Fruit fly (Drosophila melanogaster) whole organism, embryonic: Measurements from ENCODE around the gene CG5196.

Experiments used
- Bdp1 ChIP-seq: fragments of 200-800 bp; sonication (Bioruptor generic); optimal IDR thresholded peaks from 3 replicates; lab custom pipeline; 2016; ENCODE audit warnings: missing biosample characterization, missing genetic modification characterization
- Blimp-1 ChIP-seq: fragments of 200-800 bp; sonication (Bioruptor generic); optimal IDR thresholded peaks from 3 replicates; lab custom pipeline; 2018; ENCODE audit warnings: missing biosample characterization, missing genetic modification characterization, mild to moderate bottlenecking, moderate library complexity, missing genetic modification reagents
- CG10321 ChIP-seq: fragments of 200-800 bp; sonication (Bioruptor generic); IDR thresholded peaks from 2 replicates; pipeline ENCODE4 v1.3.6; 2022; ENCODE audit warnings: missing biosample characterization, missing genetic modification characterization
- CG10366 ChIP-seq: fragments of 200-800 bp; sonication (Bioruptor generic); IDR thresholded peaks from 2 replicates; pipeline ENCODE4 v1.3.6; 2022; ENCODE audit warnings: missing biosample characterization, missing genetic modification characterization
- CG10431 ChIP-seq: fragments of 200-800 bp; sonication (Bioruptor generic); optimal IDR thresholded peaks from 3 replicates; lab custom pipeline; 2018; ENCODE audit warnings: missing biosample characterization, mild to moderate bottlenecking, missing genetic modification characterization
- CG13287 ChIP-seq: fragments of 200-800 bp; sonication (Bioruptor generic); IDR thresholded peaks from 2 replicates; pipeline ENCODE4 v1.3.6; 2022; ENCODE audit warnings: missing biosample characterization, missing genetic modification characterization; ENCODE audit not compliant: partially characterized antibody
- CG14050 ChIP-seq: fragments of 200-800 bp; sonication (Bioruptor generic); IDR thresholded peaks from 3 replicates; pipeline ENCODE4 v1.3.6; 2022; ENCODE audit warnings: missing biosample characterization, missing genetic modification characterization
- CG16863 ChIP-seq: fragments of 200-800 bp; sonication (Bioruptor generic); optimal IDR thresholded peaks from 3 replicates; lab custom pipeline; 2016; ENCODE audit warnings: missing biosample characterization, missing genetic modification characterization
- CG18599 ChIP-seq: fragments of 200-800 bp; sonication (Bioruptor generic); optimal IDR thresholded peaks from 3 replicates; lab custom pipeline; 2017; ENCODE audit warnings: missing biosample characterization, missing genetic modification characterization, mild to moderate bottlenecking, moderate library complexity, missing genetic modification reagents
- CG2875 ChIP-seq: fragments of 200-800 bp; sonication (Bioruptor generic); optimal IDR thresholded peaks from 2 replicates; lab custom pipeline; 2017; ENCODE audit warnings: missing biosample characterization, mild to moderate bottlenecking, missing genetic modification characterization, missing genetic modification reagents
- CG30431 ChIP-seq: fragments of 200-800 bp; sonication (Bioruptor generic); optimal IDR thresholded peaks from 2 replicates; lab custom pipeline; 2017; ENCODE audit warnings: missing biosample characterization, missing genetic modification characterization
- CG3847 ChIP-seq: fragments of 200-800 bp; sonication (Bioruptor generic); IDR thresholded peaks from 2 replicates; pipeline ENCODE4 v1.3.6; 2022; ENCODE audit warnings: missing biosample characterization, missing genetic modification characterization
- CG4424 ChIP-seq: fragments of 200-800 bp; sonication (Bioruptor generic); optimal IDR thresholded peaks from 3 replicates; lab custom pipeline; 2016; ENCODE audit warnings: missing biosample characterization, missing genetic modification characterization
- CG4707 ChIP-seq: fragments of 200-800 bp; sonication (Bioruptor generic); optimal IDR thresholded peaks from 2 replicates; lab custom pipeline; 2018; ENCODE audit warnings: missing biosample characterization, mild to moderate bottlenecking, missing genetic modification characterization, moderate library complexity
- CG6272 ChIP-seq: fragments of 200-800 bp; sonication (Bioruptor generic); IDR thresholded peaks from 2 replicates; pipeline ENCODE4 v1.3.6; 2022; ENCODE audit warnings: missing biosample characterization, missing genetic modification characterization
- CG6689 ChIP-seq: fragments of 200-800 bp; sonication (Bioruptor generic); IDR thresholded peaks from 2 replicates; pipeline ENCODE4 v1.3.6; 2022; ENCODE audit warnings: missing biosample characterization, missing genetic modification characterization
- CG7556 ChIP-seq: fragments of 200-800 bp; sonication (Bioruptor generic); optimal IDR thresholded peaks from 2 replicates; lab custom pipeline; 2017; ENCODE audit warnings: missing biosample characterization, mild to moderate bottlenecking, missing genetic modification characterization
- CG7987 ChIP-seq: fragments of 200-800 bp; sonication (Bioruptor generic); optimal IDR thresholded peaks from 2 replicates; lab custom pipeline; 2018; ENCODE audit warnings: missing biosample characterization, mild to moderate bottlenecking, missing genetic modification characterization, moderate library complexity
- CG8388 ChIP-seq: fragments of 200-800 bp; sonication (Bioruptor generic); optimal IDR thresholded peaks from 2 replicates; lab custom pipeline; 2019; ENCODE audit warnings: missing biosample characterization, mild to moderate bottlenecking, missing genetic modification characterization, moderate library complexity
- CG9797 ChIP-seq: fragments of 200-800 bp; sonication (Bioruptor generic); optimal IDR thresholded peaks from 3 replicates; lab custom pipeline; 2018; ENCODE audit warnings: missing biosample characterization, mild to moderate bottlenecking, missing genetic modification characterization
- Chrac-16 ChIP-seq: fragments of 200-800 bp; sonication (Bioruptor generic); optimal IDR thresholded peaks from 3 replicates; lab custom pipeline; 2016; ENCODE audit warnings: missing biosample characterization, missing genetic modification characterization
- CoRest ChIP-seq: fragments of 200-800 bp; sonication (Bioruptor generic); optimal IDR thresholded peaks from 3 replicates; lab custom pipeline; 2018; ENCODE audit warnings: missing biosample characterization, mild to moderate bottlenecking, missing genetic modification characterization, moderate library complexity
- CrebB ChIP-seq: fragments of 200-800 bp; sonication (Bioruptor generic); optimal IDR thresholded peaks from 3 replicates; lab custom pipeline; 2018; ENCODE audit warnings: missing biosample characterization, mild to moderate bottlenecking, missing genetic modification characterization
- D19A ChIP-seq: fragments of 200-800 bp; optimal IDR thresholded peaks from 3 replicates; lab custom pipeline; 2019; ENCODE audit warnings: missing biosample characterization, mild to moderate bottlenecking, missing genetic modification characterization, moderate library complexity
- Dad ChIP-seq: fragments of 200-800 bp; sonication (Bioruptor generic); optimal IDR thresholded peaks from 3 replicates; lab custom pipeline; 2016; ENCODE audit warnings: missing biosample characterization, missing genetic modification characterization
- Doc2 ChIP-seq: fragments of 200-800 bp; sonication (Bioruptor generic); IDR thresholded peaks from 2 replicates; pipeline ENCODE4 v1.3.6; 2022; ENCODE audit warnings: missing biosample characterization, missing genetic modification characterization
- Ets65A ChIP-seq: fragments of 200-800 bp; sonication (Bioruptor generic); peaks from one replicate; lab custom pipeline; 2016; ENCODE audit warnings: missing biosample characterization, missing genetic modification characterization
- Ets97D ChIP-seq: fragments of 200-800 bp; sonication (Bioruptor generic); optimal IDR thresholded peaks from 3 replicates; lab custom pipeline; 2016; ENCODE audit warnings: missing biosample characterization, missing genetic modification characterization
- Fer2 ChIP-seq: fragments of 200-800 bp; sonication (Bioruptor generic); optimal IDR thresholded peaks from 2 replicates; lab custom pipeline; 2018; ENCODE audit warnings: missing biosample characterization, mild to moderate bottlenecking, missing genetic modification characterization, moderate library complexity
- GATAe ChIP-seq: fragments of 200-800 bp; sonication (Bioruptor generic); conservative IDR thresholded peaks from 2 replicates; pipeline ENCODE4 v1.3.6; 2022; ENCODE audit warnings: missing biosample characterization, missing genetic modification characterization
- Gug ChIP-seq: fragments of 200-800 bp; sonication (Bioruptor generic); IDR thresholded peaks from 4 replicates; pipeline ENCODE4 v1.3.6; 2022; ENCODE audit warnings: missing biosample characterization, missing genetic modification characterization
- HLHmδ ChIP-seq: fragments of 200-800 bp; sonication (Bioruptor generic); optimal IDR thresholded peaks from 2 replicates; lab custom pipeline; 2018; ENCODE audit warnings: missing biosample characterization, mild to moderate bottlenecking, missing genetic modification characterization, moderate library complexity
- Vsx1 ChIP-seq: fragments of 200-800 bp; sonication (Bioruptor generic); optimal IDR thresholded peaks from 2 replicates; lab custom pipeline; 2017; ENCODE audit warnings: missing biosample characterization, mild to moderate bottlenecking, missing genetic modification characterization, missing genetic modification reagents
- Xrp1 ChIP-seq: fragments of 200-800 bp; sonication (Bioruptor generic); IDR thresholded peaks from 2 replicates; pipeline ENCODE4 v1.3.6; 2022; ENCODE audit warnings: missing biosample characterization, missing genetic modification characterization
- crp ChIP-seq, 2 experiments: fragments of 200-800 bp; sonication (Bioruptor generic); optimal IDR thresholded peaks; 2 replicates in 1 of 2; 3 replicates in 1 of 2; lab custom pipeline; 2017; ENCODE audit warnings: missing biosample characterization in 2 of 2, missing genetic modification characterization in 2 of 2, mild to moderate bottlenecking in 1 of 2, moderate library complexity in 1 of 2
- dmrt11E ChIP-seq: fragments of 200-800 bp; sonication (Bioruptor generic); optimal IDR thresholded peaks from 3 replicates; lab custom pipeline; 2018; ENCODE audit warnings: missing biosample characterization, mild to moderate bottlenecking, missing genetic modification characterization, moderate library complexity
- fd102C ChIP-seq: fragments of 200-800 bp; sonication (Bioruptor generic); optimal IDR thresholded peaks from 2 replicates; lab custom pipeline; 2018; ENCODE audit warnings: missing biosample characterization, mild to moderate bottlenecking, missing genetic modification characterization, moderate library complexity
- gt ChIP-seq: fragments of 200-800 bp; sonication (Bioruptor generic); IDR thresholded peaks from 2 replicates; pipeline ENCODE4 v1.3.6; 2022; ENCODE audit warnings: missing biosample characterization, missing genetic modification characterization
- h ChIP-seq: fragments of >200 bp; optimal IDR thresholded peaks from 2 replicates; lab custom pipeline; 2017
- nerfin-2 ChIP-seq: fragments of 200-800 bp; sonication (Bioruptor generic); IDR thresholded peaks from 2 replicates; pipeline ENCODE4 v1.3.6; 2022; ENCODE audit warnings: missing biosample characterization, missing genetic modification characterization; ENCODE audit not compliant: partially characterized antibody
- ro ChIP-seq: fragments of 200-800 bp; sonication (Bioruptor generic); IDR thresholded peaks from 2 replicates; pipeline ENCODE4 v1.3.6; 2022; ENCODE audit warnings: missing biosample characterization, missing genetic modification characterization
- row ChIP-seq: fragments of 200-800 bp; sonication (Bioruptor generic); IDR thresholded peaks from 3 replicates; pipeline ENCODE4 v1.3.6; 2022; ENCODE audit warnings: missing biosample characterization, missing genetic modification characterization
- sna ChIP-seq: fragments of 200-800 bp; sonication (Bioruptor generic); IDR thresholded peaks from 2 replicates; pipeline ENCODE4 v1.3.6; 2022; ENCODE audit warnings: missing biosample characterization, missing genetic modification characterization; ENCODE audit not compliant: partially characterized antibody
- sr ChIP-seq: fragments of 200-800 bp; sonication (Bioruptor generic); IDR thresholded peaks from 3 replicates; pipeline ENCODE4 v1.3.6; 2022; ENCODE audit warnings: missing biosample characterization, missing genetic modification characterization
- tap ChIP-seq: fragments of 200-800 bp; optimal IDR thresholded peaks from 3 replicates; lab custom pipeline; 2019; ENCODE audit warnings: missing biosample characterization, mild to moderate bottlenecking, missing genetic modification characterization, moderate library complexity
- ttk ChIP-seq: fragments of 200-800 bp; sonication (Bioruptor generic); IDR thresholded peaks from 2 replicates; pipeline ENCODE4 v2.1.2; 2022; ENCODE audit warnings: missing biosample characterization, missing genetic modification characterization
- vnd ChIP-seq: fragments of 200-800 bp; sonication (Bioruptor generic); IDR thresholded peaks from 3 replicates; pipeline ENCODE4 v1.3.6; 2022; ENCODE audit warnings: missing biosample characterization, missing genetic modification characterization; ENCODE audit not compliant: partially characterized antibody
- vvl ChIP-seq: fragments of 200-800 bp; sonication (Bioruptor generic); IDR thresholded peaks from 2 replicates; pipeline ENCODE4 v1.3.6; 2022; ENCODE audit warnings: missing biosample characterization, missing genetic modification characterization
- yki ChIP-seq: fragments of >200 bp; optimal IDR thresholded peaks from 3 replicates; lab custom pipeline; 2018

Gene CG5196

DNA sequence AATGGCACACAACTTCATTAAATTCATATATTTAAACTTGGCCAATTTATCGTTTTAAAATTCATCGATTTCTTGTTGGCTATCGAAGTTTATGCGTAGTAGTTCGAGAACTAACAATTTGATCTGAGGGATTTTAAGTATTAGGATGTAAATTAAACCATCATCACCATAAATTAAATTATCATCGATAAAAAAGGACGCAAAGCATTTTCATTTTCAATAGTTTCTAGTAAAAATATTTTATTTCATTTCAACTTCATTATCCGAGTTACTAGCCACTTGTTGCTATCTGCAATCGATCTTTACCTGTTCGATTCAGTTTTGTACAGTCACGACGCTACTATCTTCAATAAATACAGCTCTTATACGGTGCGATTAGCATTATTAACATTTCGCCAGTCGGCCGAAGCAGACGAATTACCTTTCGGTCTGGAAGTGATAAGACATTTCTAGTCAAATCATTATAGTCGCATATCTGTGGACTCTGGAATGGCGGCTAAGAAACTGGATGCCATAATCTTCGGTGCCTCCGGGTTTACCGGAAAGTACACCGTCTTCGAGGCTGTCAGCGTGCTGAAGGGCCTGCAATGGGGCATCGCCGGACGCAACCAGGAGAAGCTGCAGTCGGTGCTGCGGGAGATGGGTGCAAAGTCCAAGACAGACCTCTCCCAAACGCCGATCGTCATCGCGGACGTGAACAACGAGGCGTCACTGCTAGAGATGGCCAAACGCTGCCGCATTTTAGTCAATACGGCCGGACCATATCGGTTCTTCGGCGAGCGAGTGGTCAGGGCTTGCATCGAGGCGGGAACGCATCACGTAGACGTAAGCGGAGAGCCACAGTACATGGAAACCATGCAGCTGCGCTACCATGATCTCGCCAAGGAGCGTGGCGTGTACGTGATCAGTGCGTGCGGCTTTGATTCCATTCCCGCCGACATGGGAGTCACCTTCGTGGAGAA is 1.6 kb upstream of the CG5196 start, which contains the start of gene CG5167:
TSS of gene CG5167 (plus strand) at position 298 of the 962 bp plus-strand sequence.
- TF ChIP-seq fd102C (GFP tag; lab: Kevin White, UChicago) (no peak), yki (lab: Kevin White, UChicago) (no peak), ro (GFP tag; lab: Robert Waterston, UW) (no peak), Dad (GFP tag; lab: Kevin White, UChicago) (no peak), CG7556 (GFP tag; lab: Kevin White, UChicago) (peak; percentile 19), CG6272 (GFP tag; lab: Robert Waterston, UW) (no peak), CG8388 (GFP tag; lab: Kevin White, UChicago) (peak; percentile 24), CG7987 (GFP tag; lab: Kevin White, UChicago) (no peak), CG3847 (GFP tag; lab: Robert Waterston, UW) (no peak), CG6689 (GFP tag; lab: Robert Waterston, UW) (no peak), crp (GFP tag; optimal IDR thresholded peaks at IDR 0.05; lab: Kevin White, UChicago) (no peak), CoRest (peak; percentile 45), Vsx1 (GFP tag; lab: Kevin White, UChicago) (peak; percentile 9), CG18599 (GFP tag; lab: Kevin White, UChicago) (peak; percentile 67), h (no peak), Blimp-1 (GFP tag; lab: Kevin White, UChicago) (no peak), vnd (GFP tag; lab: Robert Waterston, UW) (no peak), CG10366 (no peak), CrebB (peak; percentile 31), dmrt11E (tag; lab: Kevin White, UChicago) (peak; percentile 42), Bdp1 (GFP tag; lab: Kevin White, UChicago) (no peak), CG4424 (GFP tag; lab: Kevin White, UChicago) (peak; percentile 11), sr (GFP tag; lab: Robert Waterston, UW) (no peak), CG10431 (GFP tag; lab: Kevin White, UChicago) (no peak), nerfin-2 (peak; percentile 23; the same call in 1 of the 2 replicates), CG16863 (no peak), GATAe (no peak), Ets65A (GFP tag; lab: Kevin White, UChicago) (peak; percentile 44), D19A (tag; lab: Kevin White, UChicago) (peak; percentile 51), CG13287 (GFP tag; lab: Robert Waterston, UW) (peak; percentile 52; the same call in 1 of the 2 replicates), Ets97D (GFP tag; lab: Kevin White, UChicago) (no peak), CG30431 (GFP tag; lab: Kevin White, UChicago) (no peak), Gug (no peak; the same call in 3 of the 4 replicates), ttk (GFP tag; lab: Robert Waterston, UW) (no peak), row (GFP tag; lab: Robert Waterston, UW) (peak; percentile 70), sna (no peak), gt (GFP tag; lab: Robert Waterston, UW) (no peak), CG14050 (GFP tag; lab: Robert Waterston, UW) (no peak), vvl (GFP tag; lab: Robert Waterston, UW) (peak; percentile 49; the same call in 1 of the 2 replicates), Doc2 (no peak), HLHmδ (no peak), Chrac-16 (GFP tag; lab: Kevin White, UChicago) (peak; percentile 35), Xrp1 (peak; percentile 49), CG2875 (no peak), CG10321 (GFP tag; lab: Robert Waterston, UW) (no peak), CG9797 (GFP tag; lab: Kevin White, UChicago) (no peak), Fer2 (tag; lab: Kevin White, UChicago) (no peak), CG4707 (GFP tag; lab: Kevin White, UChicago) (no peak), tap (tag; lab: Kevin White, UChicago) (peak; percentile 60)
